Worm (Caenorhabditis elegans) whole organism, L4 larva: ENCODE results near the gene gst-28.
A peak's percentile ranks its signal among the peaks of the same experiment; 100 is the strongest.

Experiments used
- D1046.2 ChIP-seq: fragments of 200-800 bp; sonication (Bioruptor generic); IDR thresholded peaks from 2 replicates; pipeline ENCODE4 v1.3.6; 2022; ENCODE audit warnings: missing genetic modification characterization, missing compliant biosample characterization
- F10B5.3 ChIP-seq: sonication (generic microtip); optimal IDR thresholded peaks from 2 replicates; lab custom pipeline; 2016; ENCODE audit warnings: mild to moderate bottlenecking, missing genetic modification characterization, missing compliant biosample characterization
- F44E2.7 ChIP-seq: fragments of 200-800 bp; sonication (Bioruptor generic); IDR thresholded peaks from 2 replicates; pipeline ENCODE4 v2.1.2; 2022; ENCODE audit warnings: missing genetic modification characterization, missing compliant biosample characterization
- F49E8.2 ChIP-seq: sonication (generic microtip); optimal IDR thresholded peaks from 2 replicates; lab custom pipeline; 2016; ENCODE audit warnings: missing compliant biosample characterization, mild to moderate bottlenecking, missing genetic modification characterization, borderline replicate concordance
- T20F7.1 ChIP-seq: fragments of 200-800 bp; sonication (Bioruptor generic); optimal IDR thresholded peaks from 2 replicates; lab custom pipeline; 2018; ENCODE audit warnings: mild to moderate bottlenecking, missing genetic modification characterization, missing compliant biosample characterization
- Y105C5A.15 ChIP-seq: fragments of 200-800 bp; sonication (Bioruptor generic); IDR thresholded peaks from 2 replicates; pipeline ENCODE4 v1.3.6; 2022; ENCODE audit warnings: missing genetic modification characterization, missing compliant biosample characterization
- Y5F2A.4 ChIP-seq: fragments of 200-800 bp; sonication (Bioruptor generic); optimal IDR thresholded peaks from 2 replicates; lab custom pipeline; 2018; ENCODE audit warnings: mild to moderate bottlenecking, missing genetic modification characterization, missing compliant biosample characterization
- aha-1 ChIP-seq: fragments of 150-350 bp; peaks from one replicate; lab custom pipeline; 2014; ENCODE audit warnings: missing biosample characterization, missing genetic modification characterization
- attf-4 ChIP-seq: sonication (generic microtip); optimal IDR thresholded peaks from 3 replicates; lab custom pipeline; 2017; ENCODE audit warnings: missing biosample characterization, missing genetic modification characterization
- ceh-20 ChIP-seq: fragments of 200-800 bp; sonication (Bioruptor generic); IDR thresholded peaks from 2 replicates; pipeline ENCODE4 v1.3.6; 2022; ENCODE audit warnings: missing genetic modification reagents, missing genetic modification characterization, missing compliant biosample characterization
- ceh-32 ChIP-seq: sonication (generic microtip); optimal IDR thresholded peaks from 2 replicates; lab custom pipeline; 2016; ENCODE audit warnings: mild to moderate bottlenecking, missing genetic modification characterization, missing compliant biosample characterization; ENCODE audit not compliant: poor library complexity
- ceh-82 ChIP-seq: sonication (generic microtip); optimal IDR thresholded peaks from 2 replicates; lab custom pipeline; 2017; ENCODE audit warnings: missing biosample characterization, missing genetic modification characterization
- ctbp-1 ChIP-seq: fragments of 200-800 bp; sonication (Bioruptor generic); IDR thresholded peaks from 2 replicates; pipeline ENCODE4 v1.3.6; 2022; ENCODE audit warnings: missing genetic modification reagents, missing genetic modification characterization, missing compliant biosample characterization
- daf-12 ChIP-seq: fragments of 150-350 bp; optimal IDR thresholded peaks from 2 replicates; lab custom pipeline; 2014; ENCODE audit warnings: missing biosample characterization, missing genetic modification reagents, missing genetic modification characterization
- daf-19 ChIP-seq: fragments of 200-800 bp; sonication (Bioruptor generic); conservative IDR thresholded peaks from 2 replicates; pipeline ENCODE4 v1.3.6; 2022; ENCODE audit warnings: missing genetic modification characterization, missing compliant biosample characterization
- dmd-6 ChIP-seq: fragments of 200-800 bp; sonication (Bioruptor generic); IDR thresholded peaks from 2 replicates; pipeline ENCODE4 v1.3.6; 2022; ENCODE audit warnings: missing genetic modification reagents, missing genetic modification characterization, missing compliant biosample characterization
- dmd-8 ChIP-seq: fragments of 200-800 bp; sonication (Bioruptor generic); IDR thresholded peaks from 2 replicates; pipeline ENCODE4 v1.3.6; 2022; ENCODE audit warnings: missing genetic modification characterization, missing compliant biosample characterization
- dmd-9 ChIP-seq: fragments of 200-800 bp; sonication (Bioruptor generic); IDR thresholded peaks from 2 replicates; pipeline ENCODE4 v1.3.6; 2022; ENCODE audit warnings: missing genetic modification reagents, missing genetic modification characterization, missing compliant biosample characterization
- egl-27 ChIP-seq: sonication (generic microtip); optimal IDR thresholded peaks from 3 replicates; lab custom pipeline; 2017; ENCODE audit warnings: missing biosample characterization, missing genetic modification reagents, missing genetic modification characterization
- hmg-1.1 ChIP-seq: fragments of 200-800 bp; sonication (Bioruptor generic); IDR thresholded peaks from 2 replicates; pipeline ENCODE4 v1.3.6; 2022; ENCODE audit warnings: missing genetic modification reagents, missing genetic modification characterization, missing compliant biosample characterization
- lim-7 ChIP-seq: fragments of 200-800 bp; sonication (Bioruptor generic); IDR thresholded peaks from 2 replicates; pipeline ENCODE4 v1.3.6; 2022; ENCODE audit warnings: missing genetic modification characterization, missing compliant biosample characterization
- lin-1 ChIP-seq: fragments of 200-800 bp; sonication (Bioruptor generic); IDR thresholded peaks from 2 replicates; pipeline ENCODE4 v1.3.6; 2022; ENCODE audit warnings: missing genetic modification reagents, missing genetic modification characterization, missing compliant biosample characterization
- lin-13 ChIP-seq: fragments of 150-350 bp; optimal IDR thresholded peaks from 2 replicates; lab custom pipeline; 2014; ENCODE audit warnings: missing biosample characterization, missing genetic modification reagents, missing genetic modification characterization
- lin-29 ChIP-seq: fragments of 200-800 bp; sonication (Bioruptor generic); IDR thresholded peaks from 2 replicates; pipeline ENCODE4 v1.3.6; 2022; ENCODE audit warnings: missing genetic modification reagents, missing genetic modification characterization, missing compliant biosample characterization
- lin-39 ChIP-seq: fragments of 150-350 bp; optimal IDR thresholded peaks from 2 replicates; lab custom pipeline; 2014; ENCODE audit warnings: missing biosample characterization, missing genetic modification reagents, missing genetic modification characterization
- madf-5 ChIP-seq, 2 experiments: fragments of 200-800 bp; sonication (Bioruptor generic); IDR thresholded peaks; 2 replicates each; pipeline ENCODE4 v1.3.6; 2022; ENCODE audit warnings: missing compliant biosample characterization in 2 of 2, missing genetic modification characterization in 2 of 2
- mep-1 ChIP-seq: fragments of 150-350 bp; sonication (generic microtip); optimal IDR thresholded peaks from 3 replicates; lab custom pipeline; 2014; ENCODE audit warnings: missing biosample characterization, missing genetic modification characterization
- mxl-2 ChIP-seq: fragments of 200-800 bp; sonication (Bioruptor generic); conservative IDR thresholded peaks from 2 replicates; pipeline ENCODE4 v1.3.6; 2022; ENCODE audit warnings: missing genetic modification reagents, missing genetic modification characterization, missing compliant biosample characterization
- mxl-3 ChIP-seq: fragments of 200-800 bp; sonication (Bioruptor generic); optimal IDR thresholded peaks from 2 replicates; lab custom pipeline; 2018; ENCODE audit warnings: mild to moderate bottlenecking, missing genetic modification characterization, missing compliant biosample characterization
- nhr-10 ChIP-seq: fragments of 150-350 bp; optimal IDR thresholded peaks from 2 replicates; lab custom pipeline; 2014; ENCODE audit warnings: missing biosample characterization, missing genetic modification characterization
- nhr-102 ChIP-seq: sonication (generic microtip); optimal IDR thresholded peaks from 2 replicates; lab custom pipeline; 2016; ENCODE audit warnings: mild to moderate bottlenecking, missing genetic modification characterization, moderate library complexity, missing compliant biosample characterization
- nhr-111 ChIP-seq: fragments of 200-800 bp; sonication (Bioruptor generic); optimal IDR thresholded peaks from 2 replicates; lab custom pipeline; 2018; ENCODE audit warnings: mild to moderate bottlenecking, missing genetic modification characterization, missing compliant biosample characterization
- nhr-237 ChIP-seq: sonication (generic microtip); optimal IDR thresholded peaks from 2 replicates; lab custom pipeline; 2017; ENCODE audit warnings: missing biosample characterization, missing genetic modification characterization
- nhr-25 ChIP-seq: sonication (generic microtip); optimal IDR thresholded peaks from 2 replicates; lab custom pipeline; 2017; ENCODE audit warnings: missing genetic modification characterization, mild to moderate bottlenecking, missing compliant biosample characterization, antibody characterized with exemption, moderate library complexity, borderline replicate concordance; ENCODE audit not compliant: insufficient read depth
- nhr-48 ChIP-seq: sonication (generic microtip); optimal IDR thresholded peaks from 2 replicates; lab custom pipeline; 2016; ENCODE audit warnings: mild to moderate bottlenecking, missing genetic modification characterization, missing compliant biosample characterization
- nhr-76 ChIP-seq: fragments of 150-350 bp; optimal IDR thresholded peaks from 2 replicates; lab custom pipeline; 2014; ENCODE audit warnings: missing biosample characterization, missing genetic modification characterization
- nhr-77 ChIP-seq: fragments of 150-350 bp; optimal IDR thresholded peaks from 2 replicates; lab custom pipeline; 2014; ENCODE audit warnings: missing biosample characterization, missing genetic modification characterization
- pha-4 ChIP-seq, 2 experiments: fragments of 150-350 bp in 1 of 2; fragments of 200-800 bp in 1 of 2; sonication (Bioruptor generic) in 1 of 2; IDR thresholded peaks in 1 of 2; optimal IDR thresholded peaks in 1 of 2; 2 replicates each; pipeline versions ENCODE4 v1.3.6 to Lab custom; 2014 to 2022; ENCODE audit warnings: missing genetic modification characterization in 2 of 2, missing genetic modification reagents in 2 of 2, missing biosample characterization in 1 of 2, missing compliant biosample characterization in 1 of 2
- rbr-2 ChIP-seq: sonication (generic microtip); optimal IDR thresholded peaks from 2 replicates; lab custom pipeline; 2016; ENCODE audit warnings: missing genotype, missing genetic modification characterization, missing compliant biosample characterization
- set-16 ChIP-seq: fragments of 200-800 bp; sonication (Bioruptor generic); IDR thresholded peaks from 2 replicates; pipeline ENCODE4 v1.3.6; 2022; ENCODE audit warnings: missing genetic modification reagents, missing genetic modification characterization, missing compliant biosample characterization
- snpc-4 ChIP-seq: fragments of 150-350 bp; optimal IDR thresholded peaks from 2 replicates; lab custom pipeline; 2014; ENCODE audit warnings: missing biosample characterization, missing genetic modification characterization
- spr-3 ChIP-seq: fragments of 200-800 bp; sonication (Bioruptor generic); optimal IDR thresholded peaks from 2 replicates; lab custom pipeline; 2018; ENCODE audit warnings: mild to moderate bottlenecking, missing genetic modification characterization, missing compliant biosample characterization
- unc-39 ChIP-seq: sonication (generic microtip); optimal IDR thresholded peaks from 2 replicates; lab custom pipeline; 2017; ENCODE audit warnings: missing biosample characterization, missing genetic modification characterization
- vab-7 ChIP-seq: fragments of 200-800 bp; sonication (Bioruptor generic); IDR thresholded peaks from 2 replicates; pipeline ENCODE4 v1.3.6; 2022; ENCODE audit warnings: missing genetic modification reagents, missing genetic modification characterization, missing compliant biosample characterization
- zag-1 ChIP-seq: fragments of 150-350 bp; optimal IDR thresholded peaks from 2 replicates; lab custom pipeline; 2014; ENCODE audit warnings: missing biosample characterization, missing genetic modification characterization
- zfp-2 ChIP-seq: sonication (generic microtip); optimal IDR thresholded peaks from 2 replicates; lab custom pipeline; 2016; ENCODE audit warnings: mild to moderate bottlenecking, missing genetic modification characterization, missing compliant biosample characterization
- zip-11 ChIP-seq: fragments of 200-800 bp; sonication (Bioruptor generic); IDR thresholded peaks from 2 replicates; pipeline ENCODE4 v1.3.6; 2022; ENCODE audit warnings: missing genetic modification characterization, missing compliant biosample characterization
- zip-2 ChIP-seq: fragments of 150-350 bp; optimal IDR thresholded peaks from 2 replicates; lab custom pipeline; 2014; ENCODE audit warnings: missing biosample characterization, missing genetic modification characterization
- ztf-11 ChIP-seq: fragments of 150-350 bp; optimal IDR thresholded peaks from 2 replicates; lab custom pipeline; 2014; ENCODE audit warnings: missing biosample characterization, missing genetic modification characterization
- ztf-7 ChIP-seq: fragments of 150-350 bp; optimal IDR thresholded peaks from 2 replicates; lab custom pipeline; 2014; ENCODE audit warnings: missing biosample characterization, missing genetic modification characterization

gst-28 gene

ce11 chrII:15165681-15166235, 1.6 kb downstream of the gst-28 start, which contains the start of gene gst-27 (continued):
- peak; percentile 92 for TF ChIP-seq mep-1 (tag; lab: Kevin White, UChicago)
- TF ChIP-seq daf-12 (tag; lab: Kevin White, UChicago), result no peak
- TF ChIP-seq dmd-9, result peak; percentile 78
- TF ChIP-seq T20F7.1 (GFP tag; lab: Kevin White, UChicago), result no peak
- 0 out of 2 replicates have a peak, but pooled peaks have one; percentile 45 for TF ChIP-seq D1046.2 (GFP tag; lab: Robert Waterston, UW)
- TF ChIP-seq snpc-4, result peak; percentile 10
- TF ChIP-seq nhr-237 (tag; lab: Kevin White, UChicago), result no peak
- TF ChIP-seq lin-29 (GFP tag; lab: Robert Waterston, UW), result peak; percentile 62; the same call in 1 of the 2 replicates
- no peak for TF ChIP-seq ceh-82 (tag; lab: Kevin White, UChicago)
- peak; percentile 91 for TF ChIP-seq pha-4 (GFP tag; IDR thresholded peaks at IDR 0.05; lab: Robert Waterston, UW)
- TF ChIP-seq pha-4 (tag; optimal IDR thresholded peaks at IDR 0.05; lab: Kevin White, UChicago), result no peak
- TF ChIP-seq zip-2 (tag; lab: Kevin White, UChicago), result peak; percentile 77
- no peak for TF ChIP-seq egl-27
- peak; percentile 77 for TF ChIP-seq rbr-2 (tag; lab: Kevin White, UChicago)
- peak; percentile 84 for TF ChIP-seq dmd-6 (GFP tag; lab: Robert Waterston, UW)
- peak; percentile 83 for TF ChIP-seq lin-1 (GFP tag; lab: Robert Waterston, UW)
- TF ChIP-seq nhr-102 (tag; lab: Kevin White, UChicago), result peak; percentile 73
- TF ChIP-seq attf-4 (tag; lab: Kevin White, UChicago), result no peak
- TF ChIP-seq ztf-7 (tag; lab: Kevin White, UChicago), result peak; percentile 69
- TF ChIP-seq nhr-48 (tag; lab: Kevin White, UChicago), result peak; percentile 69
- TF ChIP-seq ceh-32, result peak; percentile 34
- peak; percentile 80 for TF ChIP-seq spr-3
- peak; percentile 76 for TF ChIP-seq ceh-20 (GFP tag; lab: Robert Waterston, UW)
- TF ChIP-seq aha-1 (tag; lab: Kevin White, UChicago), result peak; percentile 99
- TF ChIP-seq nhr-76, result no peak
- TF ChIP-seq dmd-8, result peak; percentile 89
- TF ChIP-seq zag-1 (tag; lab: Kevin White, UChicago), result no peak
- peak; percentile 62 for TF ChIP-seq F10B5.3 (tag; lab: Kevin White, UChicago)
- peak; percentile 46 for TF ChIP-seq zfp-2
- TF ChIP-seq lin-13, result peak; percentile 88
- TF ChIP-seq set-16, result peak; percentile 60; the same call in 1 of the 2 replicates
- TF ChIP-seq F49E8.2, result peak; percentile 72
- TF ChIP-seq vab-7 (GFP tag; lab: Robert Waterston, UW), result peak; percentile 95
- peak; percentile 87; the same call in 1 of the 2 replicates for TF ChIP-seq Y105C5A.15 (GFP tag; lab: Robert Waterston, UW)
- TF ChIP-seq lin-39 (tag; lab: Kevin White, UChicago), result no peak
- peak; percentile 74 for TF ChIP-seq Y5F2A.4 (GFP tag; lab: Kevin White, UChicago)
- TF ChIP-seq mxl-2 (GFP tag; lab: Robert Waterston, UW), result 0 out of 2 replicates have a peak, but pooled peaks have one; percentile 42
- TF ChIP-seq F44E2.7 (GFP tag; lab: Robert Waterston, UW), result peak; percentile 60; the same call in 1 of the 2 replicates
- TF ChIP-seq ztf-11, result peak; percentile 27
- TF ChIP-seq daf-19 (GFP tag; lab: Robert Waterston, UW), result peak; percentile 80
- TF ChIP-seq nhr-10, result no peak
- TF ChIP-seq lim-7 (GFP tag; lab: Robert Waterston, UW), result peak; percentile 92
- TF ChIP-seq hmg-1.1 (GFP tag; lab: Robert Waterston, UW), result peak; percentile 90
- peak; percentile 85 for TF ChIP-seq ctbp-1 (GFP tag; lab: Robert Waterston, UW)
- peak; percentile 43 for TF ChIP-seq nhr-25 (tag; lab: Kevin White, UChicago)
- TF ChIP-seq zip-11, result 0 out of 2 replicates have a peak, but pooled peaks have one; percentile 39
- peak; percentile 50 for TF ChIP-seq nhr-111 (GFP tag; lab: Kevin White, UChicago)
- peak; percentile 93 for TF ChIP-seq nhr-77 (tag; lab: Kevin White, UChicago)
- peak; percentile 43 to 93; a peak in 2 of 4 replicates for TF ChIP-seq madf-5 (GFP tag; IDR thresholded peaks at IDR 0.05; lab: Robert Waterston, UW)
- no peak for TF ChIP-seq unc-39 (tag; lab: Kevin White, UChicago)
- TF ChIP-seq mxl-3, result peak; percentile 81
